Worm (Caenorhabditis elegans): ENCODE results near the gene tpk-1.

The tpk-1 gene

ce11 chrIII:8904914-8905665 lies 6.9 kb upstream of the tpk-1 start, which contains the start of gene unc-32 (continued):
- TF ChIP-seq dve-1 (tag; optimal IDR thresholded peaks at IDR 0.05; ENCODE audit: insufficient read depth) (peak; percentile 41), hlh-30 (tag; optimal IDR thresholded peaks at IDR 0.05; ENCODE audit: insufficient read depth) (peak; percentile 71), nhr-10 (tag; optimal IDR thresholded peaks at IDR 0.05) (no peak), lsy-2 (tag; optimal IDR thresholded peaks at IDR 0.05) (peak; percentile 68 to 88), nhr-48 (tag; optimal IDR thresholded peaks at IDR 0.05) (no peak), ceh-28 (tag; optimal IDR thresholded peaks at IDR 0.05) (peak; percentile 42), hif-1 (tag; optimal IDR thresholded peaks at IDR 0.05) (peak in 1 of 2 experiments; percentile 47), arid-1 (GFP tag; conservative IDR thresholded peaks at IDR 0.05) (no peak), set-16 (GFP tag; IDR thresholded peaks at IDR 0.05) (0 out of 2 replicates have a peak, but pooled peaks have one; percentile 5), hmg-1.1 (GFP tag; IDR thresholded peaks at IDR 0.05) (peak; percentile 46; the same call in 1 of the 2 replicates), nhr-76 (tag; optimal IDR thresholded peaks at IDR 0.05) (no peak), aha-1 (tag) (peak; percentile 24), zip-11 (GFP tag; IDR thresholded peaks at IDR 0.05) (no peak), php-3 (GFP tag; IDR thresholded peaks at IDR 0.05) (no peak), aly-2 (tag; optimal IDR thresholded peaks at IDR 0.05) (no peak), unc-130 (GFP tag; optimal IDR thresholded peaks at IDR 0.05) (no peak), spr-1 (tag; optimal IDR thresholded peaks at IDR 0.05) (no peak), lin-39 (tag; optimal IDR thresholded peaks at IDR 0.05) (no peak), mxl-3 (GFP tag; optimal IDR thresholded peaks at IDR 0.05) (no peak)

DNA sequence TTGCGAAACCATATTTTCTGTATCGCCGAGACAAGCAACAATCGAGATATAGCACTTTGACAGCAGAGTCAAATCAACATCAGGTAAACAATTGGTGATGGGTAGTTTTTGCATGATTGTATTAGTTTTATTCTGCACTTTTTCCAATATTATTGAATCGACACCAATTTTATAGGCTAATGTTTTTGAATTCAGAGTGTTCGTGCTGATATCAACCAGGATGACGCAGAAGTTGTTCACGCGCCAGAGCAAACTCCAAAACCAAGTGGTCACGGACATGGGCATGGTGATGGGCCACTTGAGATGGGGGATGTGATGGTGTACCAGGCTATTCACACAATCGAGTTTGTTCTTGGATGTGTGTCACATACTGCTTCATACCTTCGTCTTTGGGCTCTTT lies 1.8 kb upstream of the tpk-1 start:
- TF ChIP-seq aha-1 (tag): peak; percentile 95
- no peak for TF ChIP-seq nhr-25 (tag; optimal IDR thresholded peaks at IDR 0.05; ENCODE audit: borderline replicate concordance, insufficient read depth)

DNA sequence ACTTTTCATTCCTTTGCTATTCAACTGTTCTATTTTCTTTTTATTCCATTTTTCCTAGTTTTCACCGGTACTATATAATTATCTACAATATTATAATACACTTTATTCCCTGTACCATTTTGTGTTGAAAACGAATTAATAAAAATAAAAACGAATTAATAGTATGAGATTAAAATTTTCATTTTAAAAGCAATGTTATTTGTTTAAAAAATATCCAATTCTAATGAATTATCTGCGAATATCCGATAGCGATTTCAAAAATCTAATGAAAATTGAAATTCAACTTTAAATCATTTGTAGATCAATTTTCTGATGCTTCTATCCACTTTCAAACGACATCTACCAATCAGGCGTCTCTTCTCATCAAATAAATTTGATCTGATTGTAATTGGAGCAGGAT lies 1.5 kb downstream of the tpk-1 start, which contains the start of gene trxr-2:
TSS of gene trxr-2 (plus strand) at position 301 of the 400 bp plus-strand sequence.
- TF ChIP-seq nhr-28 (tag; optimal IDR thresholded peaks at IDR 0.05) (no peak), Y75B8A.6 (GFP tag; IDR thresholded peaks at IDR 0.05) (no peak), nhr-77 (tag; optimal IDR thresholded peaks at IDR 0.05) (no peak), hmg-1.1 (GFP tag; IDR thresholded peaks at IDR 0.05) (no peak), nhr-48 (tag; optimal IDR thresholded peaks at IDR 0.05) (no peak), lir-3 (tag; optimal IDR thresholded peaks at IDR 0.05) (no peak), madf-5 (GFP tag; IDR thresholded peaks at IDR 0.05) (no peak), daf-16 (GFP tag; optimal IDR thresholded peaks at IDR 0.05) (no peak), daf-16 (tag; optimal IDR thresholded peaks at IDR 0.05) (no peak), aly-2 (tag; optimal IDR thresholded peaks at IDR 0.05) (no peak), T26A8.4 (GFP tag; IDR thresholded peaks at IDR 0.05) (no peak), unc-130 (GFP tag; optimal IDR thresholded peaks at IDR 0.05) (no peak), jun-1 (tag; optimal IDR thresholded peaks at IDR 0.05) (no peak), mep-1 (tag; optimal IDR thresholded peaks at IDR 0.05) (no peak)

ce11 chrIII:8917879-8918381 lies 6.0 kb downstream of the tpk-1 start, which contains the start of gene cdc-25.3:
Gene cdc-25.3 (minus strand): TSS chrIII:8917929.
- TF ChIP-seq unc-62 (GFP tag; optimal IDR thresholded peaks at IDR 0.05 in 1 of 2): no peak
- TF ChIP-seq unc-62 (tag; optimal IDR thresholded peaks at IDR 0.05): no peak
- no peak for TF ChIP-seq lin-13 (GFP tag; optimal IDR thresholded peaks at IDR 0.05)
- TF ChIP-seq nhr-237 (tag; optimal IDR thresholded peaks at IDR 0.05): no peak
- TF ChIP-seq T26A8.4 (GFP tag; IDR thresholded peaks at IDR 0.05): no peak
- TF ChIP-seq fos-1 (tag; optimal IDR thresholded peaks at IDR 0.05): no peak
- TF ChIP-seq Y5F2A.4 (GFP tag; optimal IDR thresholded peaks at IDR 0.05): no peak
- no peak for TF ChIP-seq ceh-62 (tag; optimal IDR thresholded peaks at IDR 0.05)
- TF ChIP-seq T20F7.1 (GFP tag; optimal IDR thresholded peaks at IDR 0.05): no peak
- TF ChIP-seq ces-1 (GFP tag; optimal IDR thresholded peaks at IDR 0.05): no peak
- TF ChIP-seq aha-1 (tag): no peak
- no peak for TF ChIP-seq nhr-11 (tag; optimal IDR thresholded peaks at IDR 0.05)
